Fruit fly (Drosophila melanogaster) whole organism, prepupa: Measurements from ENCODE around the gene UQCR-Q.
A peak's percentile ranks its signal among the peaks of the same experiment; 100 is the strongest.

Source experiments
- Blimp-1 ChIP-seq: fragments of 200-800 bp; sonication (Bioruptor generic); optimal IDR thresholded peaks from 3 replicates; lab custom pipeline; 2017; ENCODE audit warnings: missing biosample characterization, missing genetic modification characterization, mild to moderate bottlenecking, moderate library complexity, missing genetic modification reagents
- CG10669 ChIP-seq: fragments of 200-800 bp; sonication (Bioruptor generic); optimal IDR thresholded peaks from 3 replicates; lab custom pipeline; 2018; ENCODE audit warnings: missing biosample characterization, mild to moderate bottlenecking, missing genetic modification characterization, moderate library complexity
- CG11294 ChIP-seq: fragments of 200-800 bp; sonication (Bioruptor generic); IDR thresholded peaks from 2 replicates; pipeline ENCODE4 v1.3.6; 2022; ENCODE audit warnings: missing biosample characterization, missing genetic modification characterization
- CG11762 ChIP-seq: fragments of 200-800 bp; sonication (Bioruptor generic); optimal IDR thresholded peaks from 3 replicates; lab custom pipeline; 2016; ENCODE audit warnings: missing biosample characterization, missing genetic modification characterization; ENCODE audit not compliant: insufficient read depth
- CG16779 ChIP-seq: fragments of 200-800 bp; sonication (Bioruptor generic); optimal IDR thresholded peaks from 3 replicates; lab custom pipeline; 2017; ENCODE audit warnings: missing biosample characterization, mild to moderate bottlenecking, missing genetic modification characterization
- CG3032 ChIP-seq: fragments of 200-800 bp; optimal IDR thresholded peaks from 2 replicates; lab custom pipeline; 2019; ENCODE audit warnings: missing biosample characterization, mild to moderate bottlenecking, missing genetic modification characterization, moderate library complexity
- CG31627 ChIP-seq: fragments of 200-800 bp; sonication (Bioruptor generic); optimal IDR thresholded peaks from 3 replicates; lab custom pipeline; 2016; ENCODE audit warnings: missing biosample characterization, missing genetic modification characterization
- CG32006 ChIP-seq: fragments of 200-800 bp; sonication (Bioruptor generic); optimal IDR thresholded peaks from 3 replicates; lab custom pipeline; 2017; ENCODE audit warnings: missing biosample characterization, mild to moderate bottlenecking, missing genetic modification characterization
- CG34406 ChIP-seq: fragments of 200-800 bp; sonication (Bioruptor generic); optimal IDR thresholded peaks from 3 replicates; lab custom pipeline; 2016; ENCODE audit warnings: missing biosample characterization, missing genetic modification characterization
- CG4318 ChIP-seq: fragments of 200-800 bp; sonication (Bioruptor generic); optimal IDR thresholded peaks from 3 replicates; lab custom pipeline; 2017; ENCODE audit warnings: missing biosample characterization, mild to moderate bottlenecking, missing genetic modification characterization
- CG6163 ChIP-seq: fragments of 200-800 bp; sonication (Bioruptor generic); IDR thresholded peaks from 3 replicates; pipeline ENCODE4 v1.3.6; 2022; ENCODE audit warnings: missing biosample characterization, missing genetic modification characterization
- CG6792 ChIP-seq: fragments of 200-800 bp; sonication (Bioruptor generic); optimal IDR thresholded peaks from 3 replicates; lab custom pipeline; 2016; ENCODE audit warnings: missing biosample characterization, missing genetic modification characterization
- CG6808 ChIP-seq: fragments of 200-800 bp; sonication (Bioruptor generic); optimal IDR thresholded peaks from 3 replicates; lab custom pipeline; 2017; ENCODE audit warnings: missing biosample characterization, missing genetic modification characterization, mild to moderate bottlenecking, moderate library complexity, missing genetic modification reagents
- CG6854 ChIP-seq: fragments of 200-800 bp; sonication (Bioruptor generic); optimal IDR thresholded peaks from 2 replicates; lab custom pipeline; 2017; ENCODE audit warnings: missing biosample characterization, mild to moderate bottlenecking, missing genetic modification characterization
- CG7368 ChIP-seq: fragments of 200-800 bp; sonication (Bioruptor generic); optimal IDR thresholded peaks from 3 replicates; lab custom pipeline; 2016; ENCODE audit warnings: missing biosample characterization, missing genetic modification characterization
- CG8119 ChIP-seq: fragments of 200-800 bp; sonication (Bioruptor generic); IDR thresholded peaks from 3 replicates; pipeline ENCODE4 v1.3.6; 2022; ENCODE audit warnings: missing biosample characterization, missing genetic modification characterization
- CG8632 ChIP-seq: fragments of 200-800 bp; sonication (Bioruptor generic); optimal IDR thresholded peaks from 3 replicates; lab custom pipeline; 2016; ENCODE audit warnings: missing biosample characterization, missing genetic modification characterization
- CG9139 ChIP-seq: fragments of 200-800 bp; sonication (Bioruptor generic); optimal IDR thresholded peaks from 3 replicates; lab custom pipeline; 2017; ENCODE audit warnings: missing biosample characterization, mild to moderate bottlenecking, missing genetic modification characterization
- Eip75B ChIP-seq: fragments of 200-800 bp; sonication (Bioruptor generic); optimal IDR thresholded peaks from 3 replicates; lab custom pipeline; 2016; ENCODE audit warnings: missing biosample characterization, missing genetic modification characterization
- Eip93F ChIP-seq: fragments of 200-800 bp; sonication (Bioruptor generic); optimal IDR thresholded peaks from 2 replicates; lab custom pipeline; 2016; ENCODE audit warnings: missing biosample characterization, mild to moderate bottlenecking, missing genetic modification characterization
- Ets21C ChIP-seq: fragments of 200-800 bp; sonication (Bioruptor generic); optimal IDR thresholded peaks from 3 replicates; lab custom pipeline; 2016; ENCODE audit warnings: missing biosample characterization, missing genetic modification characterization
- Ets96B ChIP-seq: fragments of 200-800 bp; optimal IDR thresholded peaks from 2 replicates; lab custom pipeline; 2019; ENCODE audit warnings: missing biosample characterization, mild to moderate bottlenecking, missing genetic modification characterization, moderate library complexity
- Hr39 ChIP-seq: fragments of 200-800 bp; sonication (Bioruptor generic); optimal IDR thresholded peaks from 2 replicates; lab custom pipeline; 2016; ENCODE audit warnings: missing biosample characterization, missing genetic modification characterization
- Hr4 ChIP-seq: fragments of 200-800 bp; sonication (Bioruptor generic); optimal IDR thresholded peaks from 3 replicates; lab custom pipeline; 2016; ENCODE audit warnings: missing biosample characterization, missing genetic modification characterization
- Lpt ChIP-seq: fragments of 200-800 bp; sonication (Bioruptor generic); optimal IDR thresholded peaks from 3 replicates; lab custom pipeline; 2016; ENCODE audit warnings: missing biosample characterization, missing genetic modification characterization
- Met ChIP-seq: fragments of 200-800 bp; sonication (Bioruptor generic); optimal IDR thresholded peaks from 3 replicates; lab custom pipeline; 2016; ENCODE audit warnings: missing biosample characterization, missing genetic modification characterization
- Smox ChIP-seq: fragments of 200-800 bp; sonication (Bioruptor generic); optimal IDR thresholded peaks from 3 replicates; lab custom pipeline; 2016; ENCODE audit warnings: missing biosample characterization, missing genetic modification characterization
- Sox14 ChIP-seq: fragments of 200-800 bp; sonication (Bioruptor generic); optimal IDR thresholded peaks from 3 replicates; lab custom pipeline; 2016; ENCODE audit warnings: missing biosample characterization, missing genetic modification characterization
- cyc ChIP-seq: fragments of 200-800 bp; sonication (Bioruptor generic); optimal IDR thresholded peaks from 3 replicates; lab custom pipeline; 2016; ENCODE audit warnings: missing biosample characterization, missing genetic modification characterization
- dsx ChIP-seq: fragments of 200-800 bp; optimal IDR thresholded peaks from 3 replicates; lab custom pipeline; 2019; ENCODE audit warnings: missing biosample characterization, mild to moderate bottlenecking, missing genetic modification characterization, moderate library complexity; ENCODE audit not compliant: poor library complexity, severe bottlenecking
- eg ChIP-seq: fragments of 200-800 bp; sonication (Bioruptor generic); IDR thresholded peaks from 3 replicates; pipeline ENCODE4 v1.3.6; 2022; ENCODE audit warnings: missing biosample characterization, missing genetic modification characterization
- esn ChIP-seq: fragments of 200-800 bp; sonication (Bioruptor generic); optimal IDR thresholded peaks from 2 replicates; lab custom pipeline; 2016; ENCODE audit warnings: missing biosample characterization, mild to moderate bottlenecking, missing genetic modification characterization, moderate library complexity
- fd85E ChIP-seq: fragments of 200-800 bp; sonication (Bioruptor generic); optimal IDR thresholded peaks from 3 replicates; lab custom pipeline; 2016; ENCODE audit warnings: missing biosample characterization, missing genetic modification characterization
- fkh ChIP-seq: fragments of 200-800 bp; sonication (Bioruptor generic); optimal IDR thresholded peaks from 3 replicates; lab custom pipeline; 2017; ENCODE audit warnings: missing biosample characterization, mild to moderate bottlenecking, missing genetic modification characterization, moderate library complexity
- lz ChIP-seq: fragments of 200-800 bp; sonication (Bioruptor generic); optimal IDR thresholded peaks from 3 replicates; lab custom pipeline; 2016; ENCODE audit warnings: missing biosample characterization, missing genetic modification characterization
- net ChIP-seq: fragments of 200-800 bp; sonication (Bioruptor generic); optimal IDR thresholded peaks from 3 replicates; lab custom pipeline; 2016; ENCODE audit warnings: missing biosample characterization, missing genetic modification characterization
- pdm3 ChIP-seq: fragments of 200-800 bp; sonication (Bioruptor generic); optimal IDR thresholded peaks from 3 replicates; lab custom pipeline; 2016; ENCODE audit warnings: missing biosample characterization, missing genetic modification characterization
- salr ChIP-seq, 2 experiments: fragments of 200-800 bp; sonication (Bioruptor generic); optimal IDR thresholded peaks; 3 replicates each; lab custom pipeline; 2016 to 2018; ENCODE audit warnings: missing biosample characterization in 2 of 2, missing genetic modification characterization in 2 of 2, mild to moderate bottlenecking in 1 of 2
- spab ChIP-seq: fragments of 200-800 bp; sonication (Bioruptor generic); optimal IDR thresholded peaks from 2 replicates; lab custom pipeline; 2017; ENCODE audit warnings: missing biosample characterization, mild to moderate bottlenecking, missing genetic modification characterization, missing genetic modification reagents
- ss ChIP-seq, 2 experiments: fragments of 200-800 bp; sonication (Bioruptor generic); optimal IDR thresholded peaks; 2 replicates in 1 of 2; 3 replicates in 1 of 2; lab custom pipeline; 2017 to 2018; ENCODE audit warnings: mild to moderate bottlenecking in 2 of 2, missing biosample characterization in 2 of 2, missing genetic modification characterization in 2 of 2, moderate library complexity in 1 of 2
- topi ChIP-seq: fragments of 200-800 bp; sonication (Bioruptor generic); optimal IDR thresholded peaks from 3 replicates; lab custom pipeline; 2016; ENCODE audit warnings: missing biosample characterization, missing genetic modification characterization
- vri ChIP-seq: fragments of 200-800 bp; sonication (Bioruptor generic); optimal IDR thresholded peaks from 3 replicates; lab custom pipeline; 2016; ENCODE audit warnings: missing biosample characterization, mild to moderate bottlenecking, missing genetic modification characterization

UQCR-Q gene

dm6 chr3L:17485280-17485792 is 10.8 kb downstream of the UQCR-Q start (continued):
- TF ChIP-seq CG7368 (GFP tag; lab: Kevin White, UChicago) (peak; percentile 72), CG11294 (no peak; the same call in none of the 2 replicates), ss (GFP tag; optimal IDR thresholded peaks at IDR 0.05; lab: Kevin White, UChicago) (peak in 1 of 2 experiments; percentile 80), CG4318 (GFP tag; lab: Kevin White, UChicago) (peak; percentile 8), Blimp-1 (peak; percentile 44), CG6854 (GFP tag; lab: Kevin White, UChicago) (peak; percentile 84), CG3032 (tag; lab: Kevin White, UChicago) (peak; percentile 3), lz (GFP tag; lab: Kevin White, UChicago) (peak; percentile 48), esn (peak; percentile 67), CG16779 (no peak), CG34406 (GFP tag; lab: Kevin White, UChicago) (peak; percentile 47), pdm3 (peak; percentile 54), CG8119 (peak; percentile 57; the same call in 2 of the 3 replicates), fd85E (GFP tag; lab: Kevin White, UChicago) (peak; percentile 44), CG9139 (GFP tag; lab: Kevin White, UChicago) (peak; percentile 68), Hr39 (peak; percentile 34), vri (GFP tag; lab: Kevin White, UChicago) (peak; percentile 60), Eip75B (GFP tag; lab: Kevin White, UChicago) (peak; percentile 54), cyc (GFP tag; lab: Kevin White, UChicago) (peak; percentile 45), fkh (GFP tag; lab: Kevin White, UChicago) (peak; percentile 96), CG8632 (GFP tag; lab: Kevin White, UChicago) (peak; percentile 69), net (peak; percentile 51), salr (GFP tag; optimal IDR thresholded peaks at IDR 0.05; lab: Kevin White, UChicago) (peak; percentile 45 to 63), Eip93F (peak; percentile 49), Hr4 (GFP tag; lab: Kevin White, UChicago) (peak; percentile 62), eg (GFP tag; lab: Robert Waterston, UW) (peak; percentile 45; the same call in 2 of the 3 replicates)

DNA sequence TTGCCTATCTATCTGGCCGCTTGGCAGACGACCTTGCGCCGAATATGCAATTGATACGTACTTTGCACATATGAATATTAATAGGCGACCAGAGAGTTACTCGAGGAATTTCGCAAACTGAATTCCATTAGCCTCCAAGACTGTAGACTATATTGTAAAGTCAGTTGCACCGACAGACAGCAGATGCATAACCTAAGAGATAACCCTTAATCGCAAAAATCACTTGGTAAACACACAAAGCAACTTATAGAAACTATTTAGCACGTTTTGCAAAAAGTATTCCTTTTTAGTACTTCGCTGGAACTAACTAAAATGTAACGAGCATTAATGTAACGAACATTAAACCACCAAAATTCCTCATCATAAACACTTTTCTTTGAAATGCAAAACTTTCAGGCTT is 11.6 kb downstream of the UQCR-Q start, which contains the start of gene CG6333:
Gene CG6333, minus strand, starts transcription at position 101 of the 400 bp plus-strand sequence.
- no peak for TF ChIP-seq CG4318 (GFP tag; lab: Kevin White, UChicago)
- no peak for TF ChIP-seq Smox (GFP tag; lab: Kevin White, UChicago)
- TF ChIP-seq CG11762 = no peak
- TF ChIP-seq dsx (GFP tag; lab: Kevin White, UChicago) = no peak
- TF ChIP-seq CG7368 (GFP tag; lab: Kevin White, UChicago) = no peak
- TF ChIP-seq Ets96B (tag; lab: Kevin White, UChicago) = no peak
- no peak for TF ChIP-seq CG34406 (GFP tag; lab: Kevin White, UChicago)
- TF ChIP-seq CG11294 = no peak
- TF ChIP-seq Blimp-1 = no peak
- no peak for TF ChIP-seq CG6808
- TF ChIP-seq topi = no peak
- no peak for TF ChIP-seq CG6792 (GFP tag; lab: Kevin White, UChicago)
- no peak for TF ChIP-seq salr (GFP tag; optimal IDR thresholded peaks at IDR 0.05; lab: Kevin White, UChicago)
- TF ChIP-seq Ets21C = no peak
- no peak for TF ChIP-seq CG32006
- TF ChIP-seq, all 60 proteins: peak for 0

DNA sequence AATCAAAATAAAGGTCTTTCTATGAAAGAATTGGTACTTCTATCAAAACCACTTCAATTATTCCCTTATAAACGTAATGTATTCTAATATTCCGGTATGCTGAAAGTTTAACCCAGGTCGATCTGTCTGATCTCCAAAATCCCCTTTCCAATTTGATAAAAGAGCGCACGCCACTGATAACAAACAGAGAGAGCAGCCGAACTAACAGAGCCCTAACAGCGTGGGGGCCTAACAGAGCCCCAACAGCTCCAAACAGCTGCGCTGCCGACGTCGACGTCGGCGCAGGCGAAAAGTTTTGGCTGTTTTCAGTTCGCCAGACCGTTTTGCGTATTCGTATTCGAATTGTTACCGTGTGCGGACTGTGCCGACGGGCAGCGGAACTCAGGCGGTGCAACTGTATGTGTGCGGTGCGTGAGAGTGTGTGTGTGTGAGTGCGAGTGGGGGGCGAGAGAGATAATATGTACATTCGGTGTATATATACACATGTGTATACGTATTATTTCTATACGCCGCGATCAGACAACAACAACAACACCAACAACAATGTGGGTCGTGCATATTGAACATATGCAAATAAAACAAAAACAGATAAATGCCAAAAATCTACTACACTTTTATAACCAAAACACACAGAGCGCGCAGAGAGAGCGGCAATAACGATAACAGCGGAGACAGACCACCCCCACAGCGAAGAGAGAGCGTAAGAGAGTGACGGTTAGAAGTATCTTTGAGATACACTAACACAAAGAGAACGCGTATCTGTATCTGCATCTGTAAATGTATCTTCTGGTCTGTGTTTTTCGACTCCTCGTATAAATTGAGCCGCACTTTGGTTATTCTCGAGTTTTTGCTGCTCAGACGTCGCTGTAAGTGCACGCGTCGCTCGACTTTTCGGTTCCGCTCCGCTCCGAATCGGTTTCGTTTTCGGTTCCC is 12.5 kb downstream of the UQCR-Q start, which contains the start of gene Oatp74D:
Gene Oatp74D, plus strand, starts transcription at position 325 of the 933 bp plus-strand sequence.
- TF ChIP-seq net (peak; percentile 74), CG4318 (GFP tag; lab: Kevin White, UChicago) (no peak), Sox14 (GFP tag; lab: Kevin White, UChicago) (peak; percentile 46), Eip75B (GFP tag; lab: Kevin White, UChicago) (peak; percentile 45), Smox (GFP tag; lab: Kevin White, UChicago) (peak; percentile 73), spab (GFP tag; lab: Kevin White, UChicago) (no peak), CG9139 (GFP tag; lab: Kevin White, UChicago) (peak; percentile 17), Lpt (GFP tag; lab: Kevin White, UChicago) (peak; percentile 54), CG8632 (GFP tag; lab: Kevin White, UChicago) (peak; percentile 63), CG7368 (GFP tag; lab: Kevin White, UChicago) (peak; percentile 47), ss (GFP tag; optimal IDR thresholded peaks at IDR 0.05; lab: Kevin White, UChicago) (peak; percentile 20 to 22), Hr39 (peak; percentile 70), Met (GFP tag; lab: Kevin White, UChicago) (peak; percentile 80), CG6808 (no peak), CG31627 (peak; percentile 72), fd85E (GFP tag; lab: Kevin White, UChicago) (no peak), CG3032 (tag; lab: Kevin White, UChicago) (no peak), CG16779 (peak; percentile 40), CG6163 (GFP tag; lab: Robert Waterston, UW) (peak; percentile 64; the same call in 2 of the 3 replicates), Blimp-1 (peak; percentile 62), lz (GFP tag; lab: Kevin White, UChicago) (peak; percentile 72), topi (peak; percentile 78), CG10669 (peak; percentile 30)
